Worm (Caenorhabditis elegans): ENCODE data around the gene nhr-7.

The nhr-7 gene

ce11 chrIV:11314885-11315284 is 43.7 kb upstream of the nhr-7 start, which contains the start of the genes B0035.3, B0035.22 and pfd-4:
Gene B0035.3 (minus strand): TSS chrIV:11314998.
Gene B0035.22 (plus strand): TSS chrIV:11315153.
Gene pfd-4 (plus strand): TSS chrIV:11315207.
- TF ChIP-seq C34F6.9 (tag; optimal IDR thresholded peaks at IDR 0.05) (peak; percentile 73), unc-55 (GFP tag; optimal IDR thresholded peaks at IDR 0.05) (peak; percentile 76), gmeb-1 (tag; optimal IDR thresholded peaks at IDR 0.05) (peak; percentile 38), lin-39 (tag; optimal IDR thresholded peaks at IDR 0.05) (no peak), sma-3 (GFP tag; optimal IDR thresholded peaks at IDR 0.05) (peak; percentile 53), sem-4 (tag; optimal IDR thresholded peaks at IDR 0.05) (peak; percentile 53), ceh-82 (tag; optimal IDR thresholded peaks at IDR 0.05) (no peak), crh-2 (tag; optimal IDR thresholded peaks at IDR 0.05) (peak; percentile 72), lsy-2 (tag; optimal IDR thresholded peaks at IDR 0.05) (peak; percentile 1 to 79), zag-1 (tag; optimal IDR thresholded peaks at IDR 0.05) (no peak), lin-13 (GFP tag; optimal IDR thresholded peaks at IDR 0.05) (peak; percentile 36), sma-9 (GFP tag; optimal IDR thresholded peaks at IDR 0.05) (peak; percentile 66), sma-9 (tag; optimal IDR thresholded peaks at IDR 0.05) (no peak), F13H6.1 (tag; optimal IDR thresholded peaks at IDR 0.05) (peak; percentile 50)

- no peak for TF ChIP-seq R02D3.7 (tag; optimal IDR thresholded peaks at IDR 0.05)
- TF ChIP-seq ceh-82 (tag; optimal IDR thresholded peaks at IDR 0.05): no peak
- no peak for TF ChIP-seq snpc-4 (tag; optimal IDR thresholded peaks at IDR 0.05)
- no peak for TF ChIP-seq nhr-237 (tag; optimal IDR thresholded peaks at IDR 0.05)
- TF ChIP-seq F13H6.1 (tag; optimal IDR thresholded peaks at IDR 0.05): no peak
- TF ChIP-seq lin-11 (tag; optimal IDR thresholded peaks at IDR 0.05): no peak
These were observed 42.7 kb upstream of the nhr-7 start, which contains the start of gene dnj-2 for ce11 chrIV:11313880-11314279. Gene dnj-2 (minus strand): TSS chrIV:11313980.

ce11 chrIV:11311484-11311883 is 40.3 kb upstream of the nhr-7 start:
- TF ChIP-seq crh-2 (tag; optimal IDR thresholded peaks at IDR 0.05): no peak
- no peak for TF ChIP-seq sem-4 (tag; optimal IDR thresholded peaks at IDR 0.05)
- TF ChIP-seq mdl-1 (tag; optimal IDR thresholded peaks at IDR 0.05): no peak
- no peak for TF ChIP-seq sma-3 (GFP tag; optimal IDR thresholded peaks at IDR 0.05)
- no peak for TF ChIP-seq zag-1 (tag; optimal IDR thresholded peaks at IDR 0.05)
- no peak for TF ChIP-seq lsy-2 (tag; optimal IDR thresholded peaks at IDR 0.05)
- no peak for TF ChIP-seq lin-11 (tag; optimal IDR thresholded peaks at IDR 0.05)
- no peak for TF ChIP-seq mab-5 (tag; optimal IDR thresholded peaks at IDR 0.05)
- TF ChIP-seq lin-13 (GFP tag; optimal IDR thresholded peaks at IDR 0.05): no peak
- TF ChIP-seq ztf-1 (GFP tag; conservative IDR thresholded peaks at IDR 0.05): no peak
- no peak for TF ChIP-seq nhr-25 (tag; optimal IDR thresholded peaks at IDR 0.05)

ce11 chrIV:11310624-11311023 is 39.5 kb upstream of the nhr-7 start, which contains the start of gene znf-207:
Gene znf-207 (plus strand): TSS chrIV:11310972.
- TF ChIP-seq mbf-1 (tag; optimal IDR thresholded peaks at IDR 0.05) (no peak), ztf-4 (tag; optimal IDR thresholded peaks at IDR 0.05) (no peak), fos-1 (tag; optimal IDR thresholded peaks at IDR 0.05) (peak; percentile 4), sem-4 (tag; optimal IDR thresholded peaks at IDR 0.05) (no peak), lsy-2 (tag; optimal IDR thresholded peaks at IDR 0.05) (peak in 1 of 2 experiments; percentile 49), lin-13 (GFP tag; optimal IDR thresholded peaks at IDR 0.05) (peak; percentile 41), egl-27 (tag; optimal IDR thresholded peaks at IDR 0.05) (no peak), unc-55 (GFP tag; optimal IDR thresholded peaks at IDR 0.05) (peak; percentile 56), nhr-129 (tag; optimal IDR thresholded peaks at IDR 0.05) (peak; percentile 43), ama-1 (optimal IDR thresholded peaks at IDR 0.05) (no peak), ceh-16 (tag; optimal IDR thresholded peaks at IDR 0.05) (no peak), lin-11 (tag; optimal IDR thresholded peaks at IDR 0.05) (no peak), crh-2 (tag; optimal IDR thresholded peaks at IDR 0.05) (peak; percentile 6), F13H6.1 (tag; optimal IDR thresholded peaks at IDR 0.05) (peak; percentile 43), mdl-1 (tag; optimal IDR thresholded peaks at IDR 0.05) (no peak), unc-39 (tag; optimal IDR thresholded peaks at IDR 0.05) (no peak), Y55F3AM.14 (GFP tag; optimal IDR thresholded peaks at IDR 0.05) (no peak), snpc-4 (tag; optimal IDR thresholded peaks at IDR 0.05) (no peak), sma-3 (GFP tag; optimal IDR thresholded peaks at IDR 0.05) (no peak), nhr-77 (tag; optimal IDR thresholded peaks at IDR 0.05) (no peak), ZK546.5 (tag; optimal IDR thresholded peaks at IDR 0.05) (no peak), ztf-11 (tag; optimal IDR thresholded peaks at IDR 0.05) (no peak), alr-1 (tag; optimal IDR thresholded peaks at IDR 0.05) (no peak), nhr-11 (tag; optimal IDR thresholded peaks at IDR 0.05) (no peak), aly-2 (tag; optimal IDR thresholded peaks at IDR 0.05) (no peak), zag-1 (tag; optimal IDR thresholded peaks at IDR 0.05) (no peak), skn-1 (tag; optimal IDR thresholded peaks at IDR 0.05) (no peak), ztf-1 (GFP tag; conservative IDR thresholded peaks at IDR 0.05) (no peak), nhr-10 (tag; optimal IDR thresholded peaks at IDR 0.05) (no peak), elt-1 (tag; optimal IDR thresholded peaks at IDR 0.05) (no peak), unc-62 (GFP tag; optimal IDR thresholded peaks at IDR 0.05) (no peak), C34F6.9 (tag; optimal IDR thresholded peaks at IDR 0.05) (peak; percentile 57), sma-9 (GFP tag; optimal IDR thresholded peaks at IDR 0.05) (peak; percentile 27), sma-9 (tag; optimal IDR thresholded peaks at IDR 0.05) (no peak), mab-5 (tag; optimal IDR thresholded peaks at IDR 0.05) (no peak)
